Worm (Caenorhabditis elegans) whole organism, L3 larva: ENCODE measurements around the gene C28D4.10.
A peak's percentile ranks its signal among the peaks of the same experiment; 100 is the strongest.

Experiments
- R02D3.7 ChIP-seq: fragments of 150-350 bp; optimal IDR thresholded peaks from 2 replicates; lab custom pipeline; 2014; ENCODE audit warnings: missing biosample characterization, missing genetic modification characterization
- pqm-1 ChIP-seq: fragments of 150-350 bp; optimal IDR thresholded peaks from 2 replicates; lab custom pipeline; 2017; ENCODE audit warnings: missing biosample characterization, missing genetic modification characterization, inconsistent platforms

DNA sequence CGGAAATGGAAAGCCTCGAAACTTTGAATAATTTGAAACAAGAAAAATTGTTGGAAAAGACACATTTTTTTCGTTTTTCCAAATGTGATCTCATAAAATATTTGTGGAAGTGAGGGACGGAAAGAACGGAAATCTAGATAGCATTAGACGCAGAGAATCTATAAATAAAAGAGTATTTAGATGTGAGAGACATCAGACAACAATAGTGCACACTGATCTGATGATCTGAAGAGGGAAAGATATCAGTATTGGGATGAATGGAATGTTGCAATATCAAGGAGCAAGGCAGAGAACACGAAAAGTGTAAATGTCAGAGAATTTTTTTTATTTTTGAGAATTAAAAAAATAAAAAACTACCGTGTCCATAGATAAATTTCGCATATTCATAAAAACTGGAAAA, 3.4 kb upstream of the C28D4.10 start:
- no peak for TF ChIP-seq R02D3.7 (tag; lab: Kevin White, UChicago)
- TF ChIP-seq pqm-1: peak; percentile 16
